Worm (Caenorhabditis elegans) whole organism, mixed stage, embryonic: ENCODE data around the gene C08B6.11.

Experiments
- ces-1 ChIP-seq: fragments of 150-350 bp; optimal IDR thresholded peaks from 2 replicates; lab custom pipeline; 2014; ENCODE audit warnings: missing biosample characterization, missing genetic modification reagents, missing genetic modification characterization
- elt-1 ChIP-seq: sonication (generic microtip); optimal IDR thresholded peaks from 2 replicates; lab custom pipeline; 2017; ENCODE audit warnings: missing genetic modification characterization, mild to moderate bottlenecking, missing compliant biosample characterization, antibody characterized with exemption, moderate library complexity, borderline replicate concordance; ENCODE audit not compliant: insufficient read depth
- ham-2 ChIP-seq: fragments of 200-800 bp; sonication (Bioruptor generic); optimal IDR thresholded peaks from 2 replicates; lab custom pipeline; 2018; ENCODE audit warnings: mild to moderate bottlenecking, missing genetic modification characterization, missing compliant biosample characterization
- lin-13 ChIP-seq: fragments of 150-350 bp; optimal IDR thresholded peaks from 2 replicates; lab custom pipeline; 2014; ENCODE audit warnings: missing biosample characterization, missing genetic modification characterization
- lsy-2 ChIP-seq: fragments of 150-350 bp; optimal IDR thresholded peaks from 2 replicates; lab custom pipeline; 2014; ENCODE audit warnings: missing biosample characterization, missing genetic modification characterization
- mab-5 ChIP-seq: fragments of 150-350 bp; optimal IDR thresholded peaks from 2 replicates; lab custom pipeline; 2014; ENCODE audit warnings: missing biosample characterization, missing genetic modification characterization
- nhr-12 ChIP-seq: fragments of 150-350 bp; optimal IDR thresholded peaks from 2 replicates; lab custom pipeline; 2014; ENCODE audit warnings: missing biosample characterization, missing genetic modification characterization
- nhr-237 ChIP-seq: fragments of 150-350 bp; optimal IDR thresholded peaks from 2 replicates; lab custom pipeline; 2014; ENCODE audit warnings: missing biosample characterization, missing genetic modification characterization
- nhr-28 ChIP-seq: fragments of 150-350 bp; optimal IDR thresholded peaks from 2 replicates; lab custom pipeline; 2014; ENCODE audit warnings: missing biosample characterization, missing genetic modification characterization
- nhr-76 ChIP-seq: sonication (generic microtip); optimal IDR thresholded peaks from 2 replicates; lab custom pipeline; 2017; ENCODE audit warnings: missing biosample characterization, missing genetic modification characterization
- pha-4 ChIP-seq: fragments of 150-350 bp; optimal IDR thresholded peaks from 2 replicates; lab custom pipeline; 2018; ENCODE audit warnings: missing biosample characterization, missing genetic modification reagents, missing genetic modification characterization
- unc-62 ChIP-seq: fragments of 150-350 bp; optimal IDR thresholded peaks from 2 replicates; lab custom pipeline; 2014; ENCODE audit warnings: missing biosample characterization, missing genetic modification reagents, missing genetic modification characterization
- ztf-11 ChIP-seq: fragments of 150-350 bp; optimal IDR thresholded peaks from 2 replicates; lab custom pipeline; 2014; ENCODE audit warnings: missing biosample characterization, missing genetic modification characterization

DNA sequence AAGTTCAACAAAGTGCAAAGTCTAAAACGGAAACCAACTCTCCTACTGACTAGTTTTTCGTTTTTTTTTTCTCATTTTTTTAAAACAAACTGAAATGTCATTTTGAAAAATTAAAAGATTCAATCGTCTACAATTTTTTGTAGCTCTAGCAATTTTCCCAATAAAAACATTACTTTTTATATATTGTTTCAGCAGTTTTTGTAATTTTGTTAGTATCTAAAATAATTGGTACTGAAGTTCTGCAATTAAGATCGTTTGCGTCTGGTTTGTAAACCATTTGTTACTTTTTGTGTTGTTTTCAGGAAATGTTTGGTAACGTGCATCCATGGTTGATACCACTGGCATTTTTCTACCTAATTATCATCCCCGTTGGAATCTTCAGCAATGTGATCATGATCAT, 51.1 kb downstream of the C08B6.11 start, which contains the start of gene srsx-30:
- TF ChIP-seq nhr-12 (tag; lab: Kevin White, UChicago) (no peak), lin-13 (tag; lab: Kevin White, UChicago) (no peak), ces-1 (no peak), lsy-2 (tag; lab: Kevin White, UChicago) (no peak), ztf-11 (tag; lab: Kevin White, UChicago) (no peak), nhr-28 (tag; lab: Kevin White, UChicago) (no peak), unc-62 (GFP tag; lab: Kevin White, UChicago) (no peak), ham-2 (GFP tag; lab: Kevin White, UChicago) (no peak), elt-1 (tag; lab: Kevin White, UChicago) (no peak), pha-4 (tag; lab: Kevin White, UChicago) (no peak), nhr-76 (tag; lab: Kevin White, UChicago) (no peak), nhr-237 (tag; lab: Kevin White, UChicago) (no peak), mab-5 (no peak)
